Worm (Caenorhabditis elegans) whole organism, L4 larva: ENCODE measurements around the gene Y58A7A.1.

Experiments
- F26F4.8 ChIP-seq: fragments of 200-800 bp; sonication (Bioruptor generic); conservative IDR thresholded peaks from 2 replicates; pipeline ENCODE4 v1.3.6; 2022; ENCODE audit warnings: missing genetic modification characterization, missing compliant biosample characterization
- F49E8.2 ChIP-seq: sonication (generic microtip); optimal IDR thresholded peaks from 2 replicates; lab custom pipeline; 2016; ENCODE audit warnings: missing compliant biosample characterization, mild to moderate bottlenecking, missing genetic modification characterization, borderline replicate concordance
- R02D3.7 ChIP-seq: fragments of 150-350 bp; sonication (generic microtip); optimal IDR thresholded peaks from 3 replicates; lab custom pipeline; 2014; ENCODE audit warnings: missing biosample characterization, missing genetic modification characterization
- T26A8.4 ChIP-seq: fragments of 200-800 bp; sonication (Bioruptor generic); IDR thresholded peaks from 2 replicates; pipeline ENCODE4 v1.3.6; 2022; ENCODE audit warnings: missing genetic modification characterization, missing compliant biosample characterization
- Y105C5A.15 ChIP-seq: fragments of 200-800 bp; sonication (Bioruptor generic); IDR thresholded peaks from 2 replicates; pipeline ENCODE4 v1.3.6; 2022; ENCODE audit warnings: missing genetic modification characterization, missing compliant biosample characterization
- Y48G9A.11 ChIP-seq: fragments of 200-800 bp; sonication (Bioruptor generic); IDR thresholded peaks from 2 replicates; pipeline ENCODE4 v1.3.6; 2022; ENCODE audit warnings: missing genetic modification reagents, missing genetic modification characterization, missing compliant biosample characterization
- aly-2 ChIP-seq: sonication (generic microtip); optimal IDR thresholded peaks from 2 replicates; lab custom pipeline; 2018; ENCODE audit warnings: missing biosample characterization, missing genetic modification characterization
- ama-1 ChIP-seq: fragments of 150-350 bp; optimal IDR thresholded peaks from 2 replicates; lab custom pipeline; 2014; ENCODE audit warnings: inconsistent platforms, mixed read lengths
- arid-1 ChIP-seq: fragments of 200-800 bp; sonication (Bioruptor generic); conservative IDR thresholded peaks from 2 replicates; pipeline ENCODE4 v1.3.6; 2022; ENCODE audit warnings: missing genetic modification reagents, missing genetic modification characterization, missing compliant biosample characterization
- attf-4 ChIP-seq: sonication (generic microtip); optimal IDR thresholded peaks from 3 replicates; lab custom pipeline; 2017; ENCODE audit warnings: missing biosample characterization, missing genetic modification characterization
- ceh-62 ChIP-seq: sonication (generic microtip); optimal IDR thresholded peaks from 2 replicates; lab custom pipeline; 2017; ENCODE audit warnings: missing biosample characterization, missing genetic modification characterization
- cey-2 ChIP-seq: sonication (generic microtip); optimal IDR thresholded peaks from 3 replicates; lab custom pipeline; 2017; ENCODE audit warnings: missing genetic modification characterization, mild to moderate bottlenecking, missing compliant biosample characterization, antibody characterized with exemption, borderline replicate concordance; ENCODE audit not compliant: insufficient read depth
- ctbp-1 ChIP-seq: fragments of 200-800 bp; sonication (Bioruptor generic); IDR thresholded peaks from 2 replicates; pipeline ENCODE4 v1.3.6; 2022; ENCODE audit warnings: missing genetic modification reagents, missing genetic modification characterization, missing compliant biosample characterization
- daf-16 ChIP-seq, 3 experiments: sonication (generic microtip); optimal IDR thresholded peaks; 2 replicates each; lab custom pipeline; 2016 to 2017; ENCODE audit warnings: missing genetic modification characterization in 3 of 3, missing genetic modification reagents in 3 of 3, mild to moderate bottlenecking in 2 of 3, missing compliant biosample characterization in 2 of 3, missing biosample characterization in 1 of 3, moderate library complexity in 1 of 3
- daf-19 ChIP-seq: fragments of 200-800 bp; sonication (Bioruptor generic); conservative IDR thresholded peaks from 2 replicates; pipeline ENCODE4 v1.3.6; 2022; ENCODE audit warnings: missing genetic modification characterization, missing compliant biosample characterization
- dmd-6 ChIP-seq: fragments of 200-800 bp; sonication (Bioruptor generic); IDR thresholded peaks from 2 replicates; pipeline ENCODE4 v1.3.6; 2022; ENCODE audit warnings: missing genetic modification reagents, missing genetic modification characterization, missing compliant biosample characterization
- dmd-9 ChIP-seq: fragments of 200-800 bp; sonication (Bioruptor generic); IDR thresholded peaks from 2 replicates; pipeline ENCODE4 v1.3.6; 2022; ENCODE audit warnings: missing genetic modification reagents, missing genetic modification characterization, missing compliant biosample characterization
- duxl-1 ChIP-seq: sonication (generic microtip); optimal IDR thresholded peaks from 2 replicates; lab custom pipeline; 2016; ENCODE audit warnings: mild to moderate bottlenecking, missing genetic modification characterization, moderate library complexity, missing compliant biosample characterization; ENCODE audit not compliant: poor library complexity
- dve-1 ChIP-seq: sonication (generic microtip); optimal IDR thresholded peaks from 2 replicates; lab custom pipeline; 2017; ENCODE audit warnings: antibody characterized with exemption, mild to moderate bottlenecking, missing genetic modification characterization, missing compliant biosample characterization; ENCODE audit not compliant: insufficient read depth
- egl-27 ChIP-seq: sonication (generic microtip); optimal IDR thresholded peaks from 3 replicates; lab custom pipeline; 2017; ENCODE audit warnings: missing biosample characterization, missing genetic modification reagents, missing genetic modification characterization
- fos-1 ChIP-seq: fragments of 150-350 bp; optimal IDR thresholded peaks from 2 replicates; lab custom pipeline; 2014; ENCODE audit warnings: missing biosample characterization, missing genetic modification characterization
- hlh-11 ChIP-seq: fragments of 200-800 bp; sonication (Bioruptor generic); optimal IDR thresholded peaks from 2 replicates; lab custom pipeline; 2018; ENCODE audit warnings: mild to moderate bottlenecking, missing genetic modification characterization, missing compliant biosample characterization
- hlh-30 ChIP-seq: sonication (generic microtip); optimal IDR thresholded peaks from 2 replicates; lab custom pipeline; 2017; ENCODE audit warnings: antibody characterized with exemption, mild to moderate bottlenecking, missing genetic modification characterization, missing compliant biosample characterization; ENCODE audit not compliant: insufficient read depth
- lin-13 ChIP-seq: fragments of 150-350 bp; optimal IDR thresholded peaks from 2 replicates; lab custom pipeline; 2014; ENCODE audit warnings: missing biosample characterization, missing genetic modification reagents, missing genetic modification characterization
- lin-15B ChIP-seq: fragments of 150-350 bp; sonication (generic microtip); optimal IDR thresholded peaks from 3 replicates; lab custom pipeline; 2014; ENCODE audit warnings: missing biosample characterization, missing genetic modification characterization
- lin-38 ChIP-seq: fragments of 200-800 bp; sonication (Bioruptor generic); IDR thresholded peaks from 2 replicates; pipeline ENCODE4 v1.3.6; 2022; ENCODE audit warnings: missing genetic modification reagents, missing genetic modification characterization, missing compliant biosample characterization
- lin-39 ChIP-seq: fragments of 150-350 bp; optimal IDR thresholded peaks from 2 replicates; lab custom pipeline; 2014; ENCODE audit warnings: missing biosample characterization, missing genetic modification reagents, missing genetic modification characterization
- lir-3 ChIP-seq: sonication (generic microtip); optimal IDR thresholded peaks from 2 replicates; lab custom pipeline; 2016; ENCODE audit warnings: mild to moderate bottlenecking, missing genetic modification characterization, missing compliant biosample characterization
- mxl-3 ChIP-seq: fragments of 200-800 bp; sonication (Bioruptor generic); optimal IDR thresholded peaks from 2 replicates; lab custom pipeline; 2018; ENCODE audit warnings: mild to moderate bottlenecking, missing genetic modification characterization, missing compliant biosample characterization
- nhr-102 ChIP-seq: sonication (generic microtip); optimal IDR thresholded peaks from 2 replicates; lab custom pipeline; 2016; ENCODE audit warnings: mild to moderate bottlenecking, missing genetic modification characterization, moderate library complexity, missing compliant biosample characterization
- nhr-111 ChIP-seq: fragments of 200-800 bp; sonication (Bioruptor generic); optimal IDR thresholded peaks from 2 replicates; lab custom pipeline; 2018; ENCODE audit warnings: mild to moderate bottlenecking, missing genetic modification characterization, missing compliant biosample characterization
- nhr-28 ChIP-seq: fragments of 150-350 bp; optimal IDR thresholded peaks from 2 replicates; lab custom pipeline; 2014; ENCODE audit warnings: missing biosample characterization, missing genetic modification characterization
- nhr-48 ChIP-seq: sonication (generic microtip); optimal IDR thresholded peaks from 2 replicates; lab custom pipeline; 2016; ENCODE audit warnings: mild to moderate bottlenecking, missing genetic modification characterization, missing compliant biosample characterization
- php-3 ChIP-seq: fragments of 200-800 bp; sonication (Bioruptor generic); IDR thresholded peaks from 2 replicates; pipeline ENCODE4 v1.3.6; 2022; ENCODE audit warnings: missing genetic modification reagents, missing genetic modification characterization, missing compliant biosample characterization
- pqm-1 ChIP-seq: sonication (generic microtip); optimal IDR thresholded peaks from 2 replicates; lab custom pipeline; 2017; ENCODE audit warnings: missing biosample characterization, missing genetic modification characterization
- set-16 ChIP-seq: fragments of 200-800 bp; sonication (Bioruptor generic); IDR thresholded peaks from 2 replicates; pipeline ENCODE4 v1.3.6; 2022; ENCODE audit warnings: missing genetic modification reagents, missing genetic modification characterization, missing compliant biosample characterization
- spr-1 ChIP-seq: sonication (generic microtip); optimal IDR thresholded peaks from 2 replicates; lab custom pipeline; 2016; ENCODE audit warnings: mild to moderate bottlenecking, missing genetic modification characterization, missing compliant biosample characterization
- tra-1 ChIP-seq: fragments of 200-800 bp; sonication (Bioruptor generic); IDR thresholded peaks from 2 replicates; pipeline ENCODE4 v1.3.6; 2022; ENCODE audit warnings: missing genetic modification reagents, missing genetic modification characterization, missing compliant biosample characterization
- unc-62 ChIP-seq, 3 experiments: fragments of 150-350 bp in 1 of 3; sonication (generic microtip); optimal IDR thresholded peaks in 2 of 3; peaks in 1 of 3; 1 replicate in 1 of 3; 2 replicates in 2 of 3; lab custom pipeline; 2014 to 2017; ENCODE audit warnings: missing biosample characterization in 3 of 3, missing genetic modification characterization in 3 of 3, missing genetic modification reagents in 3 of 3, missing genotype in 1 of 3
- zag-1 ChIP-seq: fragments of 150-350 bp; optimal IDR thresholded peaks from 2 replicates; lab custom pipeline; 2014; ENCODE audit warnings: missing biosample characterization, missing genetic modification characterization
- zfp-2 ChIP-seq: sonication (generic microtip); optimal IDR thresholded peaks from 2 replicates; lab custom pipeline; 2016; ENCODE audit warnings: mild to moderate bottlenecking, missing genetic modification characterization, missing compliant biosample characterization
- ztf-11 ChIP-seq: fragments of 150-350 bp; optimal IDR thresholded peaks from 2 replicates; lab custom pipeline; 2014; ENCODE audit warnings: missing biosample characterization, missing genetic modification characterization
- ztf-7 ChIP-seq: fragments of 150-350 bp; optimal IDR thresholded peaks from 2 replicates; lab custom pipeline; 2014; ENCODE audit warnings: missing biosample characterization, missing genetic modification characterization

Y58A7A.1 gene

ce11 chrV:5027640-5028039 lies 41.7 kb downstream of the Y58A7A.1 start, which contains the start of gene cpt-4 (continued):
- TF ChIP-seq fos-1 (tag; lab: Kevin White, UChicago) (no peak), duxl-1 (tag; lab: Kevin White, UChicago) (no peak), lin-39 (tag; lab: Kevin White, UChicago) (no peak), lin-15B (tag; lab: Kevin White, UChicago) (no peak), Y48G9A.11 (GFP tag; lab: Robert Waterston, UW) (no peak), nhr-111 (GFP tag; lab: Kevin White, UChicago) (no peak), R02D3.7 (tag; lab: Kevin White, UChicago) (no peak), zfp-2 (tag; lab: Kevin White, UChicago) (no peak), aly-2 (tag; lab: Kevin White, UChicago) (no peak), set-16 (GFP tag; lab: Robert Waterston, UW) (no peak), daf-19 (GFP tag; lab: Robert Waterston, UW) (no peak), arid-1 (GFP tag; lab: Robert Waterston, UW) (no peak)
- TF ChIP-seq, all 104 proteins: peak for 14

ce11 chrV:5026438-5026837 lies 42.9 kb downstream of the Y58A7A.1 start:
- TF ChIP-seq daf-16 (GFP tag; optimal IDR thresholded peaks at IDR 0.05; lab: Kevin White, UChicago) (no peak), daf-16 (tag; optimal IDR thresholded peaks at IDR 0.05; lab: Kevin White, UChicago) (peak; percentile 30), tra-1 (GFP tag; lab: Robert Waterston, UW) (no peak), php-3 (GFP tag; lab: Robert Waterston, UW) (0 out of 2 replicates have a peak, but pooled peaks have one; percentile 24), nhr-48 (tag; lab: Kevin White, UChicago) (peak; percentile 39), pqm-1 (tag; lab: Kevin White, UChicago) (peak; percentile 10), zag-1 (tag; lab: Kevin White, UChicago) (no peak), T26A8.4 (GFP tag; lab: Robert Waterston, UW) (no peak), hlh-30 (tag; lab: Kevin White, UChicago) (peak; percentile 17), nhr-28 (tag; lab: Kevin White, UChicago) (peak; percentile 25), ceh-62 (tag; lab: Kevin White, UChicago) (no peak), F26F4.8 (GFP tag; lab: Robert Waterston, UW) (no peak), unc-62 (GFP tag; optimal IDR thresholded peaks at IDR 0.05 in 1 of 2; lab: Kevin White, UChicago) (no peak), unc-62 (tag; optimal IDR thresholded peaks at IDR 0.05; lab: Kevin White, UChicago) (no peak), ztf-7 (tag; lab: Kevin White, UChicago) (no peak), dmd-6 (GFP tag; lab: Robert Waterston, UW) (peak; percentile 77), dmd-9 (no peak), lin-38 (GFP tag; lab: Robert Waterston, UW) (no peak), dve-1 (tag; lab: Kevin White, UChicago) (peak; percentile 18), mxl-3 (peak; percentile 12), hlh-11 (tag; lab: Kevin White, UChicago) (peak; percentile 70), nhr-102 (tag; lab: Kevin White, UChicago) (peak; percentile 37), set-16 (GFP tag; lab: Robert Waterston, UW) (no peak)

ce11 chrV:5023355-5023754 lies 46.0 kb downstream of the Y58A7A.1 start:
- TF ChIP-seq ctbp-1 (GFP tag; lab: Robert Waterston, UW), result no peak
- TF ChIP-seq hlh-11 (tag; lab: Kevin White, UChicago), result peak; percentile 10
- no peak for TF ChIP-seq lin-13 (GFP tag; lab: Kevin White, UChicago)
- TF ChIP-seq, all 104 proteins: peak for 1

- TF ChIP-seq egl-27, result no peak
- TF ChIP-seq lir-3, result no peak
- no peak for TF ChIP-seq ctbp-1 (GFP tag; lab: Robert Waterston, UW)
- TF ChIP-seq ztf-11 (tag; lab: Kevin White, UChicago), result no peak
- peak in 1 of 2 experiments; percentile 97 for TF ChIP-seq unc-62 (GFP tag; optimal IDR thresholded peaks at IDR 0.05 in 1 of 2; lab: Kevin White, UChicago)
- TF ChIP-seq unc-62 (tag; optimal IDR thresholded peaks at IDR 0.05; lab: Kevin White, UChicago), result no peak
- no peak for TF ChIP-seq F49E8.2 (tag; lab: Kevin White, UChicago)
- TF ChIP-seq lin-13 (GFP tag; lab: Kevin White, UChicago), result no peak
- TF ChIP-seq attf-4 (tag; lab: Kevin White, UChicago), result no peak
- TF ChIP-seq hlh-11 (tag; lab: Kevin White, UChicago), result no peak
- TF ChIP-seq cey-2, result no peak
- no peak for TF ChIP-seq daf-19 (GFP tag; lab: Robert Waterston, UW)
- TF ChIP-seq spr-1 (tag; lab: Kevin White, UChicago), result no peak
- no peak for TF ChIP-seq Y105C5A.15 (GFP tag; lab: Robert Waterston, UW)
- TF ChIP-seq nhr-28 (tag; lab: Kevin White, UChicago), result peak; percentile 61
- TF ChIP-seq T26A8.4 (GFP tag; lab: Robert Waterston, UW), result no peak
- no peak for TF ChIP-seq ama-1 (lab: Kevin White, UChicago)
- no peak for TF ChIP-seq lin-15B (tag; lab: Kevin White, UChicago)
Observed at ce11 chrV:5018810-5019274, 50.5 kb downstream of the Y58A7A.1 start, which contains the start of gene srr-4. TSS of gene srr-4 (plus strand) at chrV:5019224.
